Fruit fly (Drosophila melanogaster) whole organism, prepupa: ENCODE data around the gene miple1.

Source experiments
- CG16779 ChIP-seq: fragments of 200-800 bp; sonication (Bioruptor generic); optimal IDR thresholded peaks from 3 replicates; lab custom pipeline; 2017; ENCODE audit warnings: missing biosample characterization, mild to moderate bottlenecking, missing genetic modification characterization
- CG4318 ChIP-seq: fragments of 200-800 bp; sonication (Bioruptor generic); optimal IDR thresholded peaks from 3 replicates; lab custom pipeline; 2017; ENCODE audit warnings: missing biosample characterization, mild to moderate bottlenecking, missing genetic modification characterization
- CG6163 ChIP-seq: fragments of 200-800 bp; sonication (Bioruptor generic); IDR thresholded peaks from 3 replicates; pipeline ENCODE4 v1.3.6; 2022; ENCODE audit warnings: missing biosample characterization, missing genetic modification characterization
- Ets96B ChIP-seq: fragments of 200-800 bp; optimal IDR thresholded peaks from 2 replicates; lab custom pipeline; 2019; ENCODE audit warnings: missing biosample characterization, mild to moderate bottlenecking, missing genetic modification characterization, moderate library complexity
- Gug ChIP-seq: fragments of 200-800 bp; sonication (Bioruptor generic); IDR thresholded peaks from 2 replicates; pipeline ENCODE4 v1.3.6; 2022; ENCODE audit warnings: missing biosample characterization, missing genetic modification characterization
- dac ChIP-seq: fragments of 200-800 bp; sonication (Bioruptor generic); optimal IDR thresholded peaks from 2 replicates; lab custom pipeline; 2017; ENCODE audit warnings: missing biosample characterization, mild to moderate bottlenecking, missing genetic modification characterization
- net ChIP-seq: fragments of 200-800 bp; sonication (Bioruptor generic); optimal IDR thresholded peaks from 3 replicates; lab custom pipeline; 2016; ENCODE audit warnings: missing biosample characterization, missing genetic modification characterization
- spab ChIP-seq: fragments of 200-800 bp; sonication (Bioruptor generic); optimal IDR thresholded peaks from 2 replicates; lab custom pipeline; 2017; ENCODE audit warnings: missing biosample characterization, mild to moderate bottlenecking, missing genetic modification characterization, missing genetic modification reagents
- svp ChIP-seq: fragments of 200-800 bp; sonication (Bioruptor generic); peaks from one replicate; lab custom pipeline; 2016; ENCODE audit warnings: missing biosample characterization, missing genetic modification characterization

DNA sequence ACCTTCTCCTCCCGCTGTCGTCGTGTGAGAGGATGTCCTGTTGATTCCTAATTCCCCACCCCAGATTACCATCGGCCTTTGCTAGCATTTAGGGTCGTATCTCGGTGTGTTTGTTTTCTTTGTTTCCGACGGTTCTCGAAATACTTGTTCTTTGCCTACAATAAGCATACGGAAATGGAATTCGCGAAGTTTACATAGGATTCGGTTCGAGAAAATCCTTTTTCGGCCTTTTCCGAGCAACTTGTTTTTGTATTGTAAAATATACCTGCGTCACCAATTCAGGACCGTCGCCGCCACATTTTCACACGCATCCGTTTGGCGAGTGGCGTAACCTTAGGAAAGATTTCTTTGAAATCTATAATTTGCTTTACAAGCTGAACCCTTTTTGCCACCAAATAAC lies 31.4 kb downstream of the miple1 start:
- TF ChIP-seq CG4318 (GFP tag; lab: Kevin White, UChicago) (no peak), net (GFP tag; lab: Kevin White, UChicago) (no peak), svp (GFP tag; lab: Kevin White, UChicago) (no peak), spab (GFP tag; lab: Kevin White, UChicago) (no peak), Ets96B (tag; lab: Kevin White, UChicago) (no peak), dac (GFP tag; lab: Kevin White, UChicago) (no peak), CG6163 (GFP tag; lab: Robert Waterston, UW) (no peak), CG16779 (tag; lab: Kevin White, UChicago) (no peak), Gug (no peak)
